Worm (Caenorhabditis elegans) whole organism, midembryonic: ENCODE data around the gene T05H10.1.

Source experiments
- T22C8.4 ChIP-seq: fragments of 200-800 bp; sonication (Bioruptor generic); IDR thresholded peaks from 2 replicates; pipeline ENCODE4 v1.3.6; 2022; ENCODE audit warnings: missing genetic modification characterization, missing compliant biosample characterization
- cog-1 ChIP-seq: sonication (generic microtip); optimal IDR thresholded peaks from 2 replicates; lab custom pipeline; 2016; ENCODE audit warnings: missing genetic modification characterization, missing compliant biosample characterization
- flt-1 ChIP-seq: fragments of 200-800 bp; sonication (Bioruptor generic); IDR thresholded peaks from 2 replicates; pipeline ENCODE4 v1.3.6; 2022; ENCODE audit warnings: missing genetic modification characterization, missing compliant biosample characterization
- klf-2 ChIP-seq: fragments of 200-800 bp; sonication (Bioruptor generic); conservative IDR thresholded peaks from 2 replicates; pipeline ENCODE4 v1.3.6; 2022; ENCODE audit warnings: missing genetic modification reagents, missing genetic modification characterization, missing compliant biosample characterization
- med-1 ChIP-seq: sonication (generic microtip); optimal IDR thresholded peaks from 2 replicates; lab custom pipeline; 2017; ENCODE audit warnings: missing genetic modification characterization, mild to moderate bottlenecking, missing compliant biosample characterization, antibody characterized with exemption, missing genetic modification reagents; ENCODE audit not compliant: insufficient read depth
- ref-1 ChIP-seq: fragments of 200-800 bp; sonication (Bioruptor generic); conservative IDR thresholded peaks from 2 replicates; pipeline ENCODE4 v1.3.6; 2022; ENCODE audit warnings: missing genetic modification reagents, missing genetic modification characterization, missing compliant biosample characterization
- tab-1 ChIP-seq: fragments of 200-800 bp; sonication (Bioruptor generic); IDR thresholded peaks from 2 replicates; pipeline ENCODE4 v1.3.6; 2022; ENCODE audit warnings: missing genetic modification characterization, missing compliant biosample characterization
- ztf-23 ChIP-seq: fragments of 200-800 bp; sonication (Bioruptor generic); IDR thresholded peaks from 2 replicates; pipeline ENCODE4 v1.3.6; 2022; ENCODE audit warnings: missing genetic modification reagents, missing genetic modification characterization, missing compliant biosample characterization
- ztf-29 ChIP-seq: fragments of 200-800 bp; sonication (Bioruptor generic); IDR thresholded peaks from 2 replicates; pipeline ENCODE4 v1.3.6; 2022; ENCODE audit warnings: missing genetic modification reagents, missing genetic modification characterization, missing compliant biosample characterization

DNA sequence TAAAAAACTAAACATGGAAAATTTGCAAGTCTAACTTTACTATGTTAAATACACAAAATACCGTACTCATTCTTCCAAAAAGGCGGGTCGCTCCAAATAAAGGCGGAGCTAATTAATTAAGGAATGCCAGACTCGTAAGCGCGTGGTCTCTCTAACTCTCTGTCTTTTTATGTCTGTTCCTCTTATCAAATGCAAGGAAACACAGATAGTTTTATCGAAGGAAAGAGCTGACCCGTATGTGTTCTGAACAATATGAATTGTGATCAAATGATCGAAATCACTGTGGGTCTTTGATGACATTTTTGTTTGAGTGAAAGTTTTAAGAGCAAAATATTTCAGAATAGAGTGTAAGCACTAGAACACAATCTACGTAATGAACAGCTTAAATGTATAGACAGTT, 41.0 kb upstream of the T05H10.1 start:
- TF ChIP-seq ref-1 (GFP tag; lab: Robert Waterston, UW) (no peak), flt-1 (no peak), med-1 (GFP tag; lab: Kevin White, UChicago) (no peak), ztf-23 (GFP tag; lab: Robert Waterston, UW) (no peak), T22C8.4 (no peak), ztf-29 (GFP tag; lab: Robert Waterston, UW) (no peak), tab-1 (GFP tag; lab: Robert Waterston, UW) (no peak), cog-1 (tag; lab: Kevin White, UChicago) (no peak), klf-2 (no peak)
